Fruit fly (Drosophila melanogaster) whole organism, embryonic: ENCODE measurements around the gene Atg2.
A peak's percentile ranks its signal among the peaks of the same experiment; 100 is the strongest.

ENCODE experiments used
- C15 ChIP-seq: fragments of 200-800 bp; sonication (Bioruptor generic); IDR thresholded peaks from 3 replicates; pipeline ENCODE4 v1.3.6; 2022; ENCODE audit warnings: missing biosample characterization, missing genetic modification characterization
- CG10209 ChIP-seq: fragments of 200-800 bp; sonication (Bioruptor generic); optimal IDR thresholded peaks from 3 replicates; lab custom pipeline; 2017; ENCODE audit warnings: missing biosample characterization, mild to moderate bottlenecking, missing genetic modification characterization, missing genetic modification reagents
- CG12219 ChIP-seq: fragments of 200-800 bp; sonication (Bioruptor generic); optimal IDR thresholded peaks from 3 replicates; lab custom pipeline; 2018; ENCODE audit warnings: missing biosample characterization, mild to moderate bottlenecking, missing genetic modification characterization
- CG14050 ChIP-seq: fragments of 200-800 bp; sonication (Bioruptor generic); IDR thresholded peaks from 3 replicates; pipeline ENCODE4 v1.3.6; 2022; ENCODE audit warnings: missing biosample characterization, missing genetic modification characterization
- CG15514 ChIP-seq: fragments of 200-800 bp; sonication (Bioruptor generic); optimal IDR thresholded peaks from 3 replicates; lab custom pipeline; 2017; ENCODE audit warnings: missing biosample characterization, missing genetic modification characterization, mild to moderate bottlenecking, moderate library complexity, missing genetic modification reagents
- CG17361 ChIP-seq: fragments of 200-800 bp; sonication (Bioruptor generic); IDR thresholded peaks from 3 replicates; pipeline ENCODE4 v1.3.6; 2022; ENCODE audit warnings: missing biosample characterization, missing genetic modification characterization
- CG17802 ChIP-seq: fragments of 200-800 bp; sonication (Bioruptor generic); optimal IDR thresholded peaks from 2 replicates; lab custom pipeline; 2018; ENCODE audit warnings: missing biosample characterization, mild to moderate bottlenecking, missing genetic modification characterization, moderate library complexity
- CG4404 ChIP-seq: fragments of 200-800 bp; sonication (Bioruptor generic); IDR thresholded peaks from 2 replicates; pipeline ENCODE4 v1.3.6; 2022; ENCODE audit warnings: missing biosample characterization, missing genetic modification characterization
- CG5180 ChIP-seq: fragments of 200-800 bp; sonication (Bioruptor generic); optimal IDR thresholded peaks from 3 replicates; lab custom pipeline; 2017; ENCODE audit warnings: missing biosample characterization, missing genetic modification characterization, mild to moderate bottlenecking, moderate library complexity, missing genetic modification reagents
- CG6854 ChIP-seq: fragments of 200-800 bp; sonication (Bioruptor generic); optimal IDR thresholded peaks from 3 replicates; lab custom pipeline; 2017; ENCODE audit warnings: missing biosample characterization, mild to moderate bottlenecking, missing genetic modification characterization
- CG7745 ChIP-seq: fragments of 200-800 bp; sonication (Bioruptor generic); optimal IDR thresholded peaks from 2 replicates; lab custom pipeline; 2018; ENCODE audit warnings: missing biosample characterization, mild to moderate bottlenecking, missing genetic modification characterization, moderate library complexity
- CG7839 ChIP-seq: fragments of 200-800 bp; sonication (Bioruptor generic); optimal IDR thresholded peaks from 3 replicates; lab custom pipeline; 2018; ENCODE audit warnings: missing biosample characterization, mild to moderate bottlenecking, missing genetic modification characterization, moderate library complexity
- CG8281 ChIP-seq: fragments of 200-800 bp; sonication (Bioruptor generic); optimal IDR thresholded peaks from 2 replicates; lab custom pipeline; 2018; ENCODE audit warnings: missing biosample characterization, mild to moderate bottlenecking, missing genetic modification characterization, moderate library complexity
- CG9817 ChIP-seq: fragments of 200-800 bp; sonication (Bioruptor generic); optimal IDR thresholded peaks from 2 replicates; lab custom pipeline; 2018; ENCODE audit warnings: missing biosample characterization, mild to moderate bottlenecking, missing genetic modification characterization, moderate library complexity
- Chrac-16 ChIP-seq: fragments of 200-800 bp; sonication (Bioruptor generic); optimal IDR thresholded peaks from 3 replicates; lab custom pipeline; 2016; ENCODE audit warnings: missing biosample characterization, missing genetic modification characterization
- CrebB ChIP-seq: fragments of 200-800 bp; sonication (Bioruptor generic); optimal IDR thresholded peaks from 3 replicates; lab custom pipeline; 2018; ENCODE audit warnings: missing biosample characterization, mild to moderate bottlenecking, missing genetic modification characterization
- Dbx ChIP-seq: fragments of 200-800 bp; sonication (Bioruptor generic); IDR thresholded peaks from 3 replicates; pipeline ENCODE4 v1.3.6; 2022; ENCODE audit warnings: missing biosample characterization, missing genetic modification characterization
- Dp ChIP-seq: fragments of 200-800 bp; sonication (Bioruptor generic); optimal IDR thresholded peaks from 2 replicates; lab custom pipeline; 2018; ENCODE audit warnings: missing biosample characterization, mild to moderate bottlenecking, missing genetic modification characterization, moderate library complexity
- Ets65A ChIP-seq: fragments of 200-800 bp; sonication (Bioruptor generic); peaks from one replicate; lab custom pipeline; 2016; ENCODE audit warnings: missing biosample characterization, missing genetic modification characterization
- HHEX ChIP-seq: fragments of 200-800 bp; sonication (Bioruptor generic); optimal IDR thresholded peaks from 3 replicates; lab custom pipeline; 2017; ENCODE audit warnings: missing biosample characterization, mild to moderate bottlenecking, missing genetic modification characterization, missing genetic modification reagents
- HmgD ChIP-seq: fragments of 200-800 bp; sonication (Bioruptor generic); optimal IDR thresholded peaks from 3 replicates; lab custom pipeline; 2016; ENCODE audit warnings: missing biosample characterization, missing genetic modification characterization
- HmgZ ChIP-seq: fragments of 200-800 bp; sonication (Bioruptor generic); optimal IDR thresholded peaks from 2 replicates; lab custom pipeline; 2018; ENCODE audit warnings: missing biosample characterization, mild to moderate bottlenecking, missing genetic modification characterization
- Hr51 ChIP-seq, 2 experiments: fragments of 200-800 bp; sonication (Bioruptor generic); optimal IDR thresholded peaks; 2 replicates in 1 of 2; 3 replicates in 1 of 2; lab custom pipeline; 2016 to 2018; ENCODE audit warnings: missing biosample characterization in 2 of 2, missing genetic modification characterization in 2 of 2, mild to moderate bottlenecking in 1 of 2, moderate library complexity in 1 of 2
- Kr ChIP-seq: fragments of 200-800 bp; sonication (Bioruptor generic); optimal IDR thresholded peaks from 2 replicates; lab custom pipeline; 2017; ENCODE audit warnings: missing biosample characterization, mild to moderate bottlenecking, missing genetic modification characterization
- Lim3 ChIP-seq: fragments of 200-800 bp; sonication (Bioruptor generic); IDR thresholded peaks from 2 replicates; pipeline ENCODE4 v1.3.6; 2022; ENCODE audit warnings: missing biosample characterization, missing genetic modification characterization
- Nf-YB ChIP-seq: fragments of 200-800 bp; sonication (Bioruptor generic); optimal IDR thresholded peaks from 3 replicates; lab custom pipeline; 2019; ENCODE audit warnings: missing biosample characterization, mild to moderate bottlenecking, missing genetic modification characterization, moderate library complexity
- Opbp ChIP-seq: fragments of 200-800 bp; sonication (Bioruptor generic); IDR thresholded peaks from 3 replicates; pipeline ENCODE4 v1.3.6; 2022; ENCODE audit warnings: missing biosample characterization, missing genetic modification characterization; ENCODE audit not compliant: partially characterized antibody
- Scr ChIP-seq: fragments of 200-800 bp; sonication (Bioruptor generic); IDR thresholded peaks from 2 replicates; pipeline ENCODE4 v1.3.6; 2022; ENCODE audit warnings: missing biosample characterization, missing genetic modification characterization; ENCODE audit not compliant: partially characterized antibody
- Sox102F ChIP-seq: fragments of 200-800 bp; sonication (Bioruptor generic); optimal IDR thresholded peaks from 2 replicates; lab custom pipeline; 2018; ENCODE audit warnings: missing biosample characterization, mild to moderate bottlenecking, missing genetic modification characterization, moderate library complexity
- Ssrp ChIP-seq: fragments of 200-800 bp; sonication (Bioruptor generic); optimal IDR thresholded peaks from 2 replicates; lab custom pipeline; 2018; ENCODE audit warnings: missing biosample characterization, mild to moderate bottlenecking, missing genetic modification characterization, moderate library complexity
- Usf ChIP-seq: fragments of 200-800 bp; sonication (Bioruptor generic); optimal IDR thresholded peaks from 2 replicates; lab custom pipeline; 2017; ENCODE audit warnings: missing genotype, missing biosample characterization, missing genetic modification characterization
- ato ChIP-seq: fragments of 200-800 bp; sonication (Bioruptor generic); IDR thresholded peaks from 2 replicates; pipeline ENCODE4 v1.3.6; 2022; ENCODE audit warnings: missing biosample characterization, missing genetic modification characterization; ENCODE audit not compliant: partially characterized antibody
- bsh ChIP-seq, 2 experiments: fragments of 200-800 bp; sonication (Bioruptor generic); optimal IDR thresholded peaks; 2 replicates each; lab custom pipeline; 2017 to 2018; ENCODE audit warnings: mild to moderate bottlenecking in 2 of 2, missing biosample characterization in 2 of 2, missing genetic modification characterization in 2 of 2, moderate library complexity in 1 of 2
- cwo ChIP-seq: fragments of 200-800 bp; sonication (Bioruptor generic); optimal IDR thresholded peaks from 3 replicates; lab custom pipeline; 2017; ENCODE audit warnings: missing biosample characterization, missing genetic modification characterization, mild to moderate bottlenecking, moderate library complexity, missing genetic modification reagents
- eyg ChIP-seq: fragments of 200-800 bp; sonication (Bioruptor generic); optimal IDR thresholded peaks from 3 replicates; lab custom pipeline; 2016; ENCODE audit warnings: missing biosample characterization, missing genetic modification characterization
- fd64A ChIP-seq: fragments of 200-800 bp; sonication (Bioruptor generic); optimal IDR thresholded peaks from 3 replicates; lab custom pipeline; 2018; ENCODE audit warnings: missing biosample characterization, mild to moderate bottlenecking, missing genetic modification characterization
- klu ChIP-seq: fragments of 200-800 bp; sonication (Bioruptor generic); IDR thresholded peaks from 2 replicates; pipeline ENCODE4 v1.3.6; 2022; ENCODE audit warnings: missing biosample characterization, missing genetic modification characterization
- nerfin-1 ChIP-seq: fragments of 200-800 bp; sonication (Bioruptor generic); optimal IDR thresholded peaks from 3 replicates; lab custom pipeline; 2019; ENCODE audit warnings: missing biosample characterization, mild to moderate bottlenecking, missing genetic modification characterization, moderate library complexity
- nmo ChIP-seq: fragments of 200-800 bp; sonication (Bioruptor generic); optimal IDR thresholded peaks from 2 replicates; lab custom pipeline; 2018; ENCODE audit warnings: missing biosample characterization, mild to moderate bottlenecking, missing genetic modification characterization, moderate library complexity
- odd ChIP-seq: fragments of 200-800 bp; sonication (Bioruptor generic); optimal IDR thresholded peaks from 2 replicates; lab custom pipeline; 2017; ENCODE audit warnings: missing biosample characterization, mild to moderate bottlenecking, missing genetic modification characterization
- pnt ChIP-seq: fragments of 200-800 bp; sonication (Bioruptor generic); optimal IDR thresholded peaks from 3 replicates; lab custom pipeline; 2016; ENCODE audit warnings: missing biosample characterization, missing genetic modification characterization
- pros ChIP-seq: fragments of 200-800 bp; sonication (Bioruptor generic); optimal IDR thresholded peaks from 3 replicates; lab custom pipeline; 2019; ENCODE audit warnings: missing biosample characterization, mild to moderate bottlenecking, missing genetic modification characterization, moderate library complexity
- pum ChIP-seq: fragments of 200-800 bp; sonication (Bioruptor generic); optimal IDR thresholded peaks from 2 replicates; lab custom pipeline; 2016; ENCODE audit warnings: missing biosample characterization, missing genetic modification characterization
- sens ChIP-seq: fragments of 200-800 bp; sonication (Bioruptor generic); peaks from one replicate; lab custom pipeline; 2016; ENCODE audit warnings: missing biosample characterization, missing genetic modification characterization
- sisA ChIP-seq: fragments of 200-800 bp; sonication (Bioruptor generic); IDR thresholded peaks from 2 replicates; pipeline ENCODE4 v1.3.6; 2022; ENCODE audit warnings: missing biosample characterization, missing genetic modification characterization
- tna ChIP-seq: fragments of 200-800 bp; sonication (Bioruptor generic); IDR thresholded peaks from 2 replicates; pipeline ENCODE4 v1.3.6; 2022; ENCODE audit warnings: missing biosample characterization, missing genetic modification characterization; ENCODE audit not compliant: partially characterized antibody
- trem ChIP-seq: fragments of 200-800 bp; optimal IDR thresholded peaks from 3 replicates; lab custom pipeline; 2019; ENCODE audit warnings: missing biosample characterization, mild to moderate bottlenecking, missing genetic modification characterization, moderate library complexity
- vvl ChIP-seq: fragments of 200-800 bp; sonication (Bioruptor generic); IDR thresholded peaks from 2 replicates; pipeline ENCODE4 v1.3.6; 2022; ENCODE audit warnings: missing biosample characterization, missing genetic modification characterization
- zen ChIP-seq: fragments of 200-800 bp; sonication (Bioruptor generic); optimal IDR thresholded peaks from 3 replicates; lab custom pipeline; 2018; ENCODE audit warnings: missing biosample characterization, mild to moderate bottlenecking, missing genetic modification characterization, moderate library complexity

The Atg2 gene

dm6 chr3L:2799110-2799618, 25.0 kb downstream of the Atg2 start (continued):
- TF ChIP-seq HmgZ (peak; percentile 28), nerfin-1 (tag; lab: Kevin White, UChicago) (peak; percentile 47), nmo (GFP tag; lab: Kevin White, UChicago) (peak; percentile 39), CG5180 (GFP tag; lab: Kevin White, UChicago) (peak; percentile 27), CG8281 (peak; percentile 35), CG10209 (GFP tag; lab: Kevin White, UChicago) (no peak), Hr51 (GFP tag; optimal IDR thresholded peaks at IDR 0.05; lab: Kevin White, UChicago) (peak in 1 of 2 experiments; percentile 57), Dp (GFP tag; lab: Kevin White, UChicago) (no peak), C15 (no peak), CG6854 (peak; percentile 41), Nf-YB (GFP tag; lab: Kevin White, UChicago) (peak; percentile 13), fd64A (GFP tag; lab: Kevin White, UChicago) (peak; percentile 56), cwo (GFP tag; lab: Kevin White, UChicago) (peak; percentile 63), sisA (no peak), ato (GFP tag; lab: Robert Waterston, UW) (no peak), CG12219 (GFP tag; lab: Kevin White, UChicago) (peak; percentile 31), CG17802 (tag; lab: Kevin White, UChicago) (no peak), CG7839 (tag; lab: Kevin White, UChicago) (peak; percentile 78), vvl (GFP tag; lab: Robert Waterston, UW) (0 out of 2 replicates have a peak, but pooled peaks have one; percentile 8), Scr (GFP tag; lab: Robert Waterston, UW) (no peak), zen (tag; lab: Kevin White, UChicago) (no peak), tna (GFP tag; lab: Robert Waterston, UW) (no peak), pros (GFP tag; lab: Kevin White, UChicago) (peak; percentile 21), CG9817 (tag; lab: Kevin White, UChicago) (peak; percentile 28), HHEX (GFP tag; lab: Kevin White, UChicago) (peak; percentile 46), CG15514 (GFP tag; lab: Kevin White, UChicago) (peak; percentile 37), Usf (GFP tag; lab: Kevin White, UChicago) (no peak), klu (GFP tag; lab: Robert Waterston, UW) (no peak), CG4404 (GFP tag; lab: Robert Waterston, UW) (no peak), bsh (GFP tag; optimal IDR thresholded peaks at IDR 0.05; lab: Kevin White, UChicago) (peak; percentile 10 to 55), Kr (peak; percentile 72), sens (GFP tag; lab: Kevin White, UChicago) (peak; percentile 72), pum (GFP tag; lab: Kevin White, UChicago) (no peak), CrebB (tag; lab: Kevin White, UChicago) (peak; percentile 73), HmgD (GFP tag; lab: Kevin White, UChicago) (no peak), trem (peak; percentile 26), CG14050 (GFP tag; lab: Robert Waterston, UW) (no peak), pnt (GFP tag; lab: Kevin White, UChicago) (no peak), odd (GFP tag; lab: Kevin White, UChicago) (peak; percentile 76), CG17361 (GFP tag; lab: Robert Waterston, UW) (peak; percentile 59; the same call in 2 of the 3 replicates), Sox102F (GFP tag; lab: Kevin White, UChicago) (peak; percentile 36), Lim3 (no peak), eyg (GFP tag; lab: Kevin White, UChicago) (no peak), Ets65A (no peak), CG7745 (tag; lab: Kevin White, UChicago) (peak; percentile 90), Ssrp (tag; lab: Kevin White, UChicago) (peak; percentile 26), Opbp (GFP tag; lab: Robert Waterston, UW) (no peak), Dbx (GFP tag; lab: Robert Waterston, UW) (no peak), Chrac-16 (GFP tag; lab: Kevin White, UChicago) (no peak)
